Worm (Caenorhabditis elegans): Measurements from ENCODE around the gene mks-5.

mks-5 gene

DNA sequence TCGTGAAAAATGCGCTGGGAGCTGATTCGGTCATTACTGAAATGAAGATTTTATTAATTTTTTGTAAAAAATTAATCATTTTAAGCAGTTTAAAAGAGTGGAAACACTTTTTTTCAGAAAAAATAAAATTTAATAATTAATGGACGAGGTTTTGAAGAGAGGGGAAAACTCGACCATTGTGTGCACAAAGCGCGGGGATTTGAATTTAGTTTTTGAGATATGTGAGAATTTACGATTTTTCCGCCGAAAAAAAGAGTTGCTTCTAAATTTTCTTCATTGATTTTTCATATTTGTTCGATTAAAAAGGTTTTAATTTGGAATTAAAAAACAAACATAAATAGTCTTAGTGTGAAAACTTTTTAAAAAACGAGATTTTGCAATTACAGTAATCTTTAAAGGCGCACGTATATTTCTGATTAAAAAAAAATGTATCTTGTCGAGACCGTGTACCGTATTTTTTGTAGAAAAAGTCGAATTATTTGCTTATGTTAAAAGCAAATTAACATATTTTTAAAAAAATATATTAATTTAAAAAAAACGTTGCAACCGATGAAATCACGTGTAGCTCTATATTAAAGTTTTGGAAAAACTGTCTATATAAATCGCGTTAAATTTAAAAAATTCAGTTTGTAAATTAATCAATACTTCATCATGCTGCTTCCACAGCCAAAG, 5.6 kb upstream of the mks-5 start, which contains the start of the genes dph-2 and C09G5.7:
Gene dph-2, minus strand, starts transcription at position 36 of the 672 bp plus-strand sequence.
Gene C09G5.7, plus strand, starts transcription at position 622 of the 672 bp plus-strand sequence.
- TF ChIP-seq unc-62 (GFP tag; optimal IDR thresholded peaks at IDR 0.05) = no peak

ce11 chrII:10717124-10717523, 2.9 kb upstream of the mks-5 start, which contains the start of gene C09G5.13:
Gene C09G5.13 (plus strand): TSS chrII:10717424.
- TF ChIP-seq unc-62 (GFP tag; optimal IDR thresholded peaks at IDR 0.05) = no peak

- TF ChIP-seq unc-62 (GFP tag; optimal IDR thresholded peaks at IDR 0.05) = no peak
Observed at ce11 chrII:10723069-10723468, 3.0 kb downstream of the mks-5 start, which contains the start of gene C09G5.14. Gene C09G5.14 (minus strand): TSS chrII:10723169.

DNA sequence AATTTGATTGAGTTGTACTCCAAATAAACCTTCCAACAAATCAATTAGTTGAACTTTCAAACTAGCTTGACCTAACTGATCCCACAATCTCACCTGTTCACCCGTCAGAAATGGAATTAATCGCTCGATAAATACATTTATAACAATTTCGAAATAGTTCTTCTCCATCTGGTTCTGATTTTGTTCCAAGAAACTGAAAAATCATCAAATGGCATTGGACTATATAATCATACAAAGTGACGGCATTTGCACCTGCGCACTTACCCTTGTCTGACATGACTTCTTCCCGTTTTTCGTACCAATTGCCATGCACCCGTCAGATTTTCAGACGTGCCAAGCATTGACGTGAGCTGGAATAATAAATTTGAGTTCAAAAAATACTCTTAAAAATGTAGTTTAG, 10.7 kb downstream of the mks-5 start:
- no peak for TF ChIP-seq unc-62 (GFP tag; optimal IDR thresholded peaks at IDR 0.05)

DNA sequence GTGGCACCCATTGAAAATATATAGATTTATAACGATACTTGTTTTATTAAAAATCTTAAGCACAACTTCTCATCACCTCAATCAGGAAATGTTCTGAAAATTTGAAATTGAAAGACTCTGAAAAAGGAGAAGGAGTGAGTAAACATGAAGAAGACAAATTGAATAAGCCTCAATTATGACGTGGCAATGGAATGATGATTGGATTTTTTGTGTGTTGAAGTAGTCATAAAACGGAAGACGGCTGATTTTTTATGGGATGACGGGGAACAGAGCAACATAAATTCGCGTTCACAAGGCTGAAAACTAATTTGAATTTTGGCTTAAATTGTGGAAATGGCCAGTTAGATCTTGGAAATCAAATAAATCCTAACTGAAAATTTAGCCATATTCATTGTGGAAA, 11.5 kb downstream of the mks-5 start, which contains the start of gene glb-12:
Gene glb-12, minus strand, starts transcription at position 101 of the 400 bp plus-strand sequence.
- no peak for TF ChIP-seq unc-62 (GFP tag; optimal IDR thresholded peaks at IDR 0.05)

ce11 chrII:10737059-10737458, 17.0 kb downstream of the mks-5 start, which contains the start of gene C52A11.3:
Gene C52A11.3 (plus strand): TSS chrII:10737359.
- TF ChIP-seq unc-62 (GFP tag; optimal IDR thresholded peaks at IDR 0.05) = no peak

ce11 chrII:10744801-10745200, 24.8 kb downstream of the mks-5 start:
- TF ChIP-seq unc-62 (GFP tag; optimal IDR thresholded peaks at IDR 0.05) = no peak

ce11 chrII:10753694-10754093, 33.7 kb downstream of the mks-5 start:
- no peak for TF ChIP-seq unc-62 (GFP tag; optimal IDR thresholded peaks at IDR 0.05)

DNA sequence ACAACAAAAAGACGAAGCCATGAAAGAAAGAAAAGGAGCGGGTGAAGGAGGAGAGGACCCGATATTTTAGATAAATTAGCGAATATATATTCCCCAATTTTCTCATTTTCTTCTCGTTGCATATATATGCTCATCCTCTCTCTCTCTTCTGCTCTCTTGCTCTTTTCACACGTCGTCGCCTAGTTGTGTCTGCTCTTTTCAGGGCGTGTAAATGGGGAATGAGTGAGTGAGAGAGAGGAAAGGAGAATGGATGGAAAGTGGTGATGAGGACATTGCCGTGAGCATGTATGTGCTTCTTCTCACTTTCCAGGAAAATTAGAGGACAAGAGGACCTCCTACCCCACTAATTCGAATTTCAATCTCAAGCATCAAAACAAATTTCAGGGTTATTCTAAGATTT, 35.4 kb downstream of the mks-5 start:
- TF ChIP-seq unc-62 (GFP tag; optimal IDR thresholded peaks at IDR 0.05) = no peak

DNA sequence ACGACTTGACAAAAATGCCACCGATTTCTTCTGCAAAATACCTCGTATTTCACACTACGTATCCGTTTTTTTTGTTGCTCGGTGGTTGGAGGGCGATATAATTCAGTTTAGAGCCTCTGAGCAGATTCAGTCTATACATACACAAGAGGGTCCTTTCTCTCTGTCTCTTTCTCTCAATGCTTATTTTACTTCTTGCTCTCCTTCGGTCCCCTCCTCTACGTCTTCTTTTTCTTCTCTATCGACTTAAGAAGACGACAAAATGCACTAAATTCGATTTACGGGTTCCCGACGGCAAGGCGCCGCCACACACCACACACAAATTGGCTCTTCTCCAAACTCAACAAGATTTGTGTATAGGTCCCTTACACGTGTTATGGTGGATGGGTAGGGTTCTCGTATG, 38.9 kb downstream of the mks-5 start:
- no peak for TF ChIP-seq unc-62 (GFP tag; optimal IDR thresholded peaks at IDR 0.05)

ce11 chrII:10759425-10759824, 39.4 kb downstream of the mks-5 start:
- TF ChIP-seq unc-62 (GFP tag; optimal IDR thresholded peaks at IDR 0.05) = no peak

DNA sequence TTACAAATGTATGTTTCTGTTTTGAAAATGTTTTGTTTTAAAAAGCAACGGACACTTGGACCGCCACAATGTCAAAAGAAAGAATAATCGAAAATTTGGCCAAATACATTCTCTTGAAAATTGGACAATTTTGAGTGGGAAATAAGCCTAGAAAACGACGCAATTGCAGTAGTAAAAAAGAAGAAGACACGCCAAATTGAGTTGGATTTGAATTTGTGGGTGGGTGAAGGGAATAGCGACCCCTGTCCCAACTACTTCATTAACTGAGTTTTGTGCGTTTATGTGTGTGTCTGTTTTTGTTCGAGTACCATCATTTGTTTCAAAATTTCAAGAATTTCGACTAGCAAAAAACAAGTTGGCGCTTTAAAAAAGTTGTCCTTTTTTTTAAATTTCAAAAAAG, 40.8 kb downstream of the mks-5 start:
- no peak for TF ChIP-seq unc-62 (GFP tag; optimal IDR thresholded peaks at IDR 0.05)

DNA sequence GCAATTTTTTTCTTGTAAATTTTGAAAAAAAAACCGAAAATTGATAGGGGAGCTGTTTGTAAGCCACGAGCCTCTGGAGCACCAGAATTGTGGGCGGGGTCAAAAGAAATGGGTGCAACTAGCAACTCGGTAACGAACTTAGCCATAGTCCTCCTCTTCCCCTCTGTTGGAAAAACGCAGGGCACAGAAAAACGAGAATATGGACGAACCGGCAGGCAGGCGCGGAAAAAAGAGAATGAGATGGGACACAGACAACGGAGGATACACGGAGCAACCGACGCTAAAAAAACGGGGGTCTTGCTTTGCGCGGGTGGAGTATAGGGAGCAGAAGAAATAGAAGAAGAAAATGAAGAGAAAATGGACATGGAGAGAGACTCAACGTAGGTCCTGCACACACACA, 41.6 kb downstream of the mks-5 start:
- TF ChIP-seq unc-62 (GFP tag; optimal IDR thresholded peaks at IDR 0.05) = no peak

- no peak for TF ChIP-seq unc-62 (GFP tag; optimal IDR thresholded peaks at IDR 0.05)
Observed at ce11 chrII:10765238-10765637, 45.2 kb downstream of the mks-5 start.

ce11 chrII:10766773-10767172, 46.7 kb downstream of the mks-5 start:
- TF ChIP-seq unc-62 (GFP tag; optimal IDR thresholded peaks at IDR 0.05) = no peak

ce11 chrII:10767977-10768376, 47.9 kb downstream of the mks-5 start:
- TF ChIP-seq unc-62 (GFP tag; optimal IDR thresholded peaks at IDR 0.05) = no peak

DNA sequence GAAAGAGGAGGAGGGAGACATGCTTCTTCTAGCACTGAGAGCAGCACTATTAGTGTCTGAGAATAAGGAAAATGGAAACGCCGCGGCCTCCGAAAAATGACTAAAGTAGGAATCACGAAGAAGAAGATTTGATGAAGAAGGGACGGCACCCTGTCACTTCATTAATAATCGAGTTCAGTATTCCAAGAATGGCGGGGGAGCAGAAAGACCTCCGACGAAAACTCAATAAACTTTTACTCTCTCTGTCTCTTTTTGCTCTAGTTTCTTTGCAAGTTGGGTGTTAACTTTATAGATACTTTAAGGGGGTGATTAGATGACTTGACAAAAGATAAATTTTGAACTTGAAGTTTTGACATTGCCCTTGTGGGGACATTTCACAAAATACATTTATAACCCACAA, 49.3 kb downstream of the mks-5 start:
- TF ChIP-seq unc-62 (GFP tag; optimal IDR thresholded peaks at IDR 0.05) = no peak

ce11 chrII:10778026-10778425, 58.0 kb downstream of the mks-5 start, which contains the start of gene mpz-1:
Gene mpz-1 (minus strand): TSS chrII:10778126.
- TF ChIP-seq unc-62 (GFP tag; optimal IDR thresholded peaks at IDR 0.05) = no peak
